Worm (Caenorhabditis elegans): ENCODE data around the gene grl-30.

grl-30 gene

ce11 chrV:3512381-3512780 lies 43.7 kb upstream of the grl-30 start, which contains the start of gene str-226:
Gene str-226, plus strand, starts transcription at chrV:3512681.
- TF ChIP-seq nhr-179 (tag; optimal IDR thresholded peaks at IDR 0.05) (no peak), F55B11.4 (tag; optimal IDR thresholded peaks at IDR 0.05; ENCODE audit: borderline replicate concordance, insufficient read depth) (no peak), K12H6.12 (tag; optimal IDR thresholded peaks at IDR 0.05) (no peak), pbrm-1 (GFP tag; IDR thresholded peaks at IDR 0.05) (no peak), F57C9.4 (tag; optimal IDR thresholded peaks at IDR 0.05) (no peak), lin-40 (tag; optimal IDR thresholded peaks at IDR 0.05) (no peak), bed-2 (GFP tag; IDR thresholded peaks at IDR 0.05) (no peak), let-607 (tag; optimal IDR thresholded peaks at IDR 0.05) (no peak), ceh-27 (GFP tag; optimal IDR thresholded peaks at IDR 0.05) (no peak), Y53F4B.3 (GFP tag; IDR thresholded peaks at IDR 0.05) (no peak), attf-6 (GFP tag; IDR thresholded peaks at IDR 0.05) (no peak), F22D6.2 (tag; optimal IDR thresholded peaks at IDR 0.05) (no peak), ccch-3 (GFP tag; optimal IDR thresholded peaks at IDR 0.05) (no peak)

ce11 chrV:3517889-3518288 lies 38.2 kb upstream of the grl-30 start, which contains the start of gene str-227:
Gene str-227, plus strand, starts transcription at chrV:3518189.
- TF ChIP-seq Y79H2A.3 (GFP tag; conservative IDR thresholded peaks at IDR 0.05) (no peak), hlh-12 (tag; optimal IDR thresholded peaks at IDR 0.05) (no peak), attf-5 (GFP tag; optimal IDR thresholded peaks at IDR 0.05) (no peak), ztf-28 (GFP tag; IDR thresholded peaks at IDR 0.05) (no peak), egl-18 (GFP tag; IDR thresholded peaks at IDR 0.05) (no peak), bed-2 (GFP tag; IDR thresholded peaks at IDR 0.05) (no peak), akir-1 (GFP tag; optimal IDR thresholded peaks at IDR 0.05) (no peak)

- TF ChIP-seq hsf-1 (GFP tag; IDR thresholded peaks at IDR 0.05) (peak; percentile 97), Y53F4B.3 (GFP tag; IDR thresholded peaks at IDR 0.05) (peak; percentile 18; the same call in 1 of the 2 replicates), dox-1 (GFP tag; IDR thresholded peaks at IDR 0.05) (peak; percentile 75), madf-6 (GFP tag; IDR thresholded peaks at IDR 0.05) (peak; percentile 41; the same call in 1 of the 2 replicates), nfyb-1 (GFP tag; IDR thresholded peaks at IDR 0.05) (peak; percentile 43; the same call in 1 of the 2 replicates)
These were observed 35.7 kb upstream of the grl-30 start for ce11 chrV:3520412-3520811.

ce11 chrV:3523262-3523661 lies 32.8 kb upstream of the grl-30 start, which contains the start of gene irg-1:
Gene irg-1, plus strand, starts transcription at chrV:3523587.
- no peak for TF ChIP-seq Y67H2A.10 (GFP tag; conservative IDR thresholded peaks at IDR 0.05)
- peak; percentile 25; the same call in 1 of the 2 replicates for TF ChIP-seq cebp-1 (GFP tag; IDR thresholded peaks at IDR 0.05)
- TF ChIP-seq cebp-1 (tag; optimal IDR thresholded peaks at IDR 0.05) = no peak

ce11 chrV:3524970-3525369 lies 31.1 kb upstream of the grl-30 start, which contains the start of gene T24A6.7:
Gene T24A6.7, plus strand, starts transcription at chrV:3525270.
- TF ChIP-seq cebp-2 (GFP tag; IDR thresholded peaks at IDR 0.05) = no peak
- no peak for TF ChIP-seq lin-26 (GFP tag; IDR thresholded peaks at IDR 0.05)
- TF ChIP-seq nhr-27 (tag; optimal IDR thresholded peaks at IDR 0.05) = no peak
- no peak for TF ChIP-seq Y53F4B.3 (GFP tag; IDR thresholded peaks at IDR 0.05)

ce11 chrV:3526882-3527281 lies 29.2 kb upstream of the grl-30 start, which contains the start of gene str-260:
Gene str-260, plus strand, starts transcription at chrV:3527182.
- no peak for TF ChIP-seq ceh-58 (GFP tag; IDR thresholded peaks at IDR 0.05)
- TF ChIP-seq lir-1 (GFP tag; conservative IDR thresholded peaks at IDR 0.05) = no peak
- TF ChIP-seq ztf-22 (GFP tag; optimal IDR thresholded peaks at IDR 0.05) = no peak
- TF ChIP-seq ztf-28 (GFP tag; IDR thresholded peaks at IDR 0.05) = no peak
- no peak for TF ChIP-seq ceh-79 (tag; optimal IDR thresholded peaks at IDR 0.05)
- TF ChIP-seq sptf-2 (GFP tag; optimal IDR thresholded peaks at IDR 0.05) = no peak
